Fruit fly (Drosophila melanogaster) whole organism, wandering third instar larva: ENCODE data around the gene RpS20.

Experiments
- CG32264 ChIP-seq: fragments of 200-800 bp; sonication (Bioruptor generic); optimal IDR thresholded peaks from 2 replicates; lab custom pipeline; 2016; ENCODE audit warnings: missing biosample characterization, missing genetic modification characterization
- CG9705 ChIP-seq: fragments of 200-800 bp; sonication (Bioruptor generic); optimal IDR thresholded peaks from 2 replicates; lab custom pipeline; 2018; ENCODE audit warnings: missing biosample characterization, mild to moderate bottlenecking, missing genetic modification characterization
- HLH106 ChIP-seq: fragments of 200-800 bp; optimal IDR thresholded peaks from 3 replicates; lab custom pipeline; 2019; ENCODE audit warnings: missing biosample characterization, mild to moderate bottlenecking, missing genetic modification characterization, moderate library complexity
- Hnf4 ChIP-seq: fragments of 200-800 bp; sonication (Bioruptor generic); optimal IDR thresholded peaks from 2 replicates; lab custom pipeline; 2016; ENCODE audit warnings: missing biosample characterization, mild to moderate bottlenecking, missing genetic modification characterization
- Hr78 ChIP-seq: fragments of >200 bp; optimal IDR thresholded peaks from 2 replicates; lab custom pipeline; 2017; ENCODE audit warnings: missing biosample characterization, missing genetic modification characterization
- h ChIP-seq: fragments of 200-800 bp; sonication (Bioruptor generic); optimal IDR thresholded peaks from 3 replicates; lab custom pipeline; 2016; ENCODE audit warnings: missing biosample characterization, mild to moderate bottlenecking, missing genetic modification characterization

dm6 chr3R:20837242-20837664 lies 15.3 kb downstream of the RpS20 start:
- TF ChIP-seq CG32264 (GFP tag; lab: Kevin White, UChicago), result no peak
- no peak for TF ChIP-seq Hnf4 (GFP tag; lab: Kevin White, UChicago)
- TF ChIP-seq CG9705 (GFP tag; lab: Kevin White, UChicago), result no peak
- peak; percentile 46 for TF ChIP-seq h (GFP tag; lab: Kevin White, UChicago)
- TF ChIP-seq HLH106 (tag; lab: Kevin White, UChicago), result no peak
- TF ChIP-seq Hr78 (GFP tag; lab: Kevin White, UChicago), result no peak
